Worm (Caenorhabditis elegans) whole organism, young adult: ENCODE measurements around the gene F46G10.4.

ENCODE experiments used
- F49E8.2 ChIP-seq: sonication (generic microtip); optimal IDR thresholded peaks from 3 replicates; lab custom pipeline; 2017; ENCODE audit warnings: missing genetic modification characterization, mild to moderate bottlenecking, missing compliant biosample characterization, antibody characterized with exemption, moderate library complexity; ENCODE audit not compliant: insufficient read depth
- Y53F4B.3 ChIP-seq: fragments of 200-800 bp; sonication (Bioruptor generic); IDR thresholded peaks from 2 replicates; pipeline ENCODE4 v1.3.6; 2022; ENCODE audit warnings: missing genetic modification reagents, missing genetic modification characterization, missing compliant biosample characterization
- dpff-1 ChIP-seq: sonication (generic microtip); optimal IDR thresholded peaks from 2 replicates; lab custom pipeline; 2017; ENCODE audit warnings: mild to moderate bottlenecking, missing genetic modification characterization, missing compliant biosample characterization
- fkh-3 ChIP-seq: sonication (generic microtip); optimal IDR thresholded peaks from 2 replicates; lab custom pipeline; 2016; ENCODE audit warnings: mild to moderate bottlenecking, missing genetic modification characterization, missing compliant biosample characterization
- madf-8 ChIP-seq: fragments of 200-800 bp; sonication (Bioruptor generic); conservative IDR thresholded peaks from 2 replicates; pipeline ENCODE4 v1.3.6; 2022; ENCODE audit warnings: missing genetic modification reagents, missing genetic modification characterization, missing compliant biosample characterization
- snpc-4 ChIP-seq, 5 experiments: fragments of 150-350 bp in 1 of 5; sonication (generic microtip) in 4 of 5; optimal IDR thresholded peaks; 2 replicates each; lab custom pipeline; 2014 to 2018; ENCODE audit warnings: missing genetic modification characterization in 5 of 5, missing biosample characterization in 3 of 5, antibody characterized with exemption in 2 of 5, mild to moderate bottlenecking in 2 of 5, missing compliant biosample characterization in 2 of 5, missing genotype in 2 of 5, moderate library complexity in 2 of 5, missing genetic modification reagents in 1 of 5
- unc-62 ChIP-seq: fragments of 150-350 bp; optimal IDR thresholded peaks from 2 replicates; lab custom pipeline; 2014; ENCODE audit warnings: missing biosample characterization, missing genetic modification reagents, missing genetic modification characterization
- xnd-1 ChIP-seq: sonication (generic microtip); optimal IDR thresholded peaks from 2 replicates; lab custom pipeline; 2016; ENCODE audit warnings: missing genotype, missing genetic modification reagents, missing genetic modification characterization, missing compliant biosample characterization
- zfh-2 ChIP-seq: fragments of 200-800 bp; sonication (Bioruptor generic); conservative IDR thresholded peaks from 2 replicates; pipeline ENCODE4 v1.3.6; 2022; ENCODE audit warnings: missing genetic modification reagents, missing genetic modification characterization, missing compliant biosample characterization

DNA sequence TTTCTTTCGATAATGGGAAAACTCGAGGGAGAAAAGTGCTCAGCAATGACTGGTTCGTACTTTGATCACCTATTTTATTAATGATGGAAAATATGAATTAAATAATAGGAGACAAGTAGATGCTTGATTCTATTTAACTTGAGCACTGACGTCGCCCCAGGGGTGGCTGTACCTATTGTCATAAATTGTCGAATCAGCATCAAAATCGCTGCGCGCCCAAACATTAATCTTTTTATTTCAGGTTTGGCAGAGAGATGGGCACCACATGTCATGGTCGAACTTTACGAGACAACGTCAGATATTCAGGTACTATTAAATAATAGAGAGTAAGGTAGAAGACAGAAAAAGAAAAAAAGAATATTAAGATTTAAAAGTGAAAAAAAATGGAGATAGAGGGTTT, 9.5 kb upstream of the F46G10.4 start:
- TF ChIP-seq zfh-2 (GFP tag; lab: Robert Waterston, UW) (no peak), snpc-4 (GFP tag; optimal IDR thresholded peaks at IDR 0.05; lab: Kevin White, UChicago) (no peak), snpc-4 (tag; optimal IDR thresholded peaks at IDR 0.05; lab: Kevin White, UChicago) (no peak), Y53F4B.3 (GFP tag; lab: Robert Waterston, UW) (no peak), unc-62 (no peak), dpff-1 (tag; lab: Kevin White, UChicago) (no peak), fkh-3 (tag; lab: Kevin White, UChicago) (no peak), F49E8.2 (no peak), xnd-1 (tag; lab: Kevin White, UChicago) (no peak), madf-8 (GFP tag; lab: Robert Waterston, UW) (no peak)
